Worm (Caenorhabditis elegans) whole organism, L1 larva: ENCODE data around the gene prdx-2.

Source experiments
- C16A3.4 ChIP-seq: fragments of 150-350 bp; optimal IDR thresholded peaks from 2 replicates; lab custom pipeline; 2014; ENCODE audit warnings: missing biosample characterization, missing genetic modification characterization
- F16B12.6 ChIP-seq: fragments of 150-350 bp; optimal IDR thresholded peaks from 2 replicates; lab custom pipeline; 2014; ENCODE audit warnings: missing biosample characterization, missing genetic modification characterization
- Y116A8C.19 ChIP-seq: sonication (generic microtip); optimal IDR thresholded peaks from 2 replicates; lab custom pipeline; 2016; ENCODE audit warnings: missing compliant biosample characterization, missing genetic modification characterization, borderline replicate concordance
- ama-1 ChIP-seq: fragments of 150-350 bp; optimal IDR thresholded peaks from 2 replicates; lab custom pipeline; 2014
- blmp-1 ChIP-seq: fragments of 150-350 bp; optimal IDR thresholded peaks from 2 replicates; lab custom pipeline; 2014; ENCODE audit warnings: missing biosample characterization, missing genetic modification characterization
- ceh-63 ChIP-seq: fragments of 200-800 bp; sonication (Bioruptor generic); optimal IDR thresholded peaks from 2 replicates; lab custom pipeline; 2018; ENCODE audit warnings: mild to moderate bottlenecking, missing genetic modification characterization, missing compliant biosample characterization
- ceh-82 ChIP-seq, 3 experiments: fragments of 150-350 bp in 1 of 3; sonication (generic microtip) in 2 of 3; optimal IDR thresholded peaks; 2 replicates each; lab custom pipeline; 2014 to 2017; ENCODE audit warnings: missing biosample characterization in 3 of 3, missing genetic modification characterization in 3 of 3
- dpl-1 ChIP-seq, 3 experiments: fragments of 150-350 bp in 2 of 3; sonication (generic microtip) in 1 of 3; optimal IDR thresholded peaks; 2 replicates each; lab custom pipeline; 2014 to 2017; ENCODE audit warnings: missing biosample characterization in 3 of 3, missing genetic modification characterization in 3 of 3, missing genetic modification reagents in 3 of 3
- dsc-1 ChIP-seq: sonication (generic microtip); optimal IDR thresholded peaks from 2 replicates; lab custom pipeline; 2016; ENCODE audit warnings: mild to moderate bottlenecking, missing genetic modification characterization, missing compliant biosample characterization
- efl-1 ChIP-seq, 4 experiments: fragments of 150-350 bp; optimal IDR thresholded peaks in 3 of 4; peaks in 1 of 4; 1 replicate in 1 of 4; 2 replicates in 3 of 4; lab custom pipeline; 2014; ENCODE audit warnings: missing biosample characterization in 2 of 4, missing genetic modification characterization in 2 of 4, missing genetic modification reagents in 2 of 4
- egl-13 ChIP-seq: sonication (generic microtip); optimal IDR thresholded peaks from 2 replicates; lab custom pipeline; 2016; ENCODE audit warnings: missing genotype, missing genetic modification reagents, missing genetic modification characterization, missing compliant biosample characterization
- elt-2 ChIP-seq: sonication (generic microtip); optimal IDR thresholded peaks from 2 replicates; lab custom pipeline; 2016; ENCODE audit warnings: missing genetic modification characterization, mild to moderate bottlenecking, inconsistent platforms, missing compliant biosample characterization, missing genetic modification reagents
- elt-3 ChIP-seq, 6 experiments: fragments of 150-350 bp in 1 of 6; sonication (generic microtip); optimal IDR thresholded peaks; 2 replicates each; lab custom pipeline; 2017 to 2018; ENCODE audit warnings: missing biosample characterization in 6 of 6, missing genetic modification characterization in 6 of 6, inconsistent platforms in 1 of 6
- ets-5 ChIP-seq: fragments of 200-800 bp; sonication (Bioruptor generic); IDR thresholded peaks from 2 replicates; pipeline ENCODE4 v1.3.6; 2022; ENCODE audit warnings: missing genetic modification characterization, missing compliant biosample characterization
- fkh-10 ChIP-seq: sonication (generic microtip); optimal IDR thresholded peaks from 2 replicates; lab custom pipeline; 2017; ENCODE audit warnings: missing biosample characterization, missing genetic modification reagents, missing genetic modification characterization
- fkh-4 ChIP-seq: sonication (generic microtip); optimal IDR thresholded peaks from 2 replicates; lab custom pipeline; 2016; ENCODE audit warnings: missing compliant biosample characterization, missing genetic modification characterization, borderline replicate concordance
- fkh-8 ChIP-seq: sonication (generic microtip); optimal IDR thresholded peaks from 2 replicates; lab custom pipeline; 2016; ENCODE audit warnings: mild to moderate bottlenecking, missing genetic modification characterization, missing compliant biosample characterization
- hpl-2 ChIP-seq: fragments of 150-350 bp; optimal IDR thresholded peaks from 2 replicates; lab custom pipeline; 2014; ENCODE audit warnings: missing biosample characterization, missing genetic modification reagents, missing genetic modification characterization
- irx-1 ChIP-seq: sonication (generic microtip); optimal IDR thresholded peaks from 2 replicates; lab custom pipeline; 2016; ENCODE audit warnings: missing genetic modification characterization, missing compliant biosample characterization
- lin-13 ChIP-seq: fragments of 150-350 bp; optimal IDR thresholded peaks from 2 replicates; lab custom pipeline; 2014; ENCODE audit warnings: missing biosample characterization, missing genetic modification reagents, missing genetic modification characterization
- lin-14 ChIP-seq: fragments of 200-800 bp; sonication (Bioruptor generic); optimal IDR thresholded peaks from 2 replicates; lab custom pipeline; 2018; ENCODE audit warnings: mild to moderate bottlenecking, missing genetic modification characterization, moderate library complexity, missing compliant biosample characterization
- lin-39 ChIP-seq: fragments of 150-350 bp; optimal IDR thresholded peaks from 2 replicates; lab custom pipeline; 2014; ENCODE audit warnings: missing biosample characterization, missing genetic modification reagents, missing genetic modification characterization
- lsy-2 ChIP-seq, 2 experiments: fragments of 150-350 bp; optimal IDR thresholded peaks; 2 replicates each; lab custom pipeline; 2014; ENCODE audit warnings: missing biosample characterization in 2 of 2, missing genetic modification characterization in 2 of 2
- mab-9 ChIP-seq: fragments of 200-800 bp; sonication (Bioruptor generic); IDR thresholded peaks from 2 replicates; pipeline ENCODE4 v1.3.6; 2022; ENCODE audit warnings: missing genetic modification reagents, missing genetic modification characterization, missing compliant biosample characterization
- mdl-1 ChIP-seq, 2 experiments: fragments of 150-350 bp; optimal IDR thresholded peaks; 2 replicates each; lab custom pipeline; 2014 to 2017; ENCODE audit warnings: missing biosample characterization in 2 of 2, missing genetic modification characterization in 2 of 2, inconsistent platforms in 1 of 2
- mep-1 ChIP-seq: fragments of 150-350 bp; optimal IDR thresholded peaks from 2 replicates; lab custom pipeline; 2014; ENCODE audit warnings: missing biosample characterization, missing genetic modification characterization
- nhr-20 ChIP-seq: sonication (generic microtip); optimal IDR thresholded peaks from 2 replicates; lab custom pipeline; 2016; ENCODE audit warnings: mild to moderate bottlenecking, missing genetic modification characterization, missing compliant biosample characterization
- nhr-237 ChIP-seq: fragments of 150-350 bp; optimal IDR thresholded peaks from 2 replicates; lab custom pipeline; 2014; ENCODE audit warnings: missing biosample characterization, missing genetic modification characterization
- nhr-47 ChIP-seq: sonication (generic microtip); optimal IDR thresholded peaks from 2 replicates; lab custom pipeline; 2016; ENCODE audit warnings: mild to moderate bottlenecking, missing genetic modification characterization, moderate library complexity, missing compliant biosample characterization
- nhr-71 ChIP-seq: sonication (generic microtip); optimal IDR thresholded peaks from 2 replicates; lab custom pipeline; 2016; ENCODE audit warnings: mild to moderate bottlenecking, missing genetic modification characterization, moderate library complexity, missing compliant biosample characterization
- nhr-76 ChIP-seq: sonication (generic microtip); optimal IDR thresholded peaks from 2 replicates; lab custom pipeline; 2017; ENCODE audit warnings: missing biosample characterization, missing genetic modification characterization
- nhr-77 ChIP-seq: fragments of 150-350 bp; optimal IDR thresholded peaks from 2 replicates; lab custom pipeline; 2014; ENCODE audit warnings: missing biosample characterization, missing genetic modification characterization
- pax-3 ChIP-seq: fragments of 200-800 bp; sonication (Bioruptor generic); optimal IDR thresholded peaks from 2 replicates; lab custom pipeline; 2018; ENCODE audit warnings: mild to moderate bottlenecking, missing genetic modification characterization, moderate library complexity, missing compliant biosample characterization
- rnt-1 ChIP-seq: sonication (generic microtip); optimal IDR thresholded peaks from 2 replicates; lab custom pipeline; 2016; ENCODE audit warnings: mild to moderate bottlenecking, missing genetic modification characterization, moderate library complexity, missing compliant biosample characterization
- skn-1 ChIP-seq: fragments of 150-350 bp; optimal IDR thresholded peaks from 2 replicates; lab custom pipeline; 2014; ENCODE audit warnings: missing biosample characterization, missing genetic modification characterization
- sox-4 ChIP-seq: sonication (generic microtip); optimal IDR thresholded peaks from 2 replicates; lab custom pipeline; 2016; ENCODE audit warnings: missing genetic modification characterization, missing compliant biosample characterization
- sptf-1 ChIP-seq: fragments of 150-350 bp; optimal IDR thresholded peaks from 2 replicates; lab custom pipeline; 2014; ENCODE audit warnings: missing biosample characterization, missing genetic modification characterization
- swsn-7 ChIP-seq: sonication (generic microtip); optimal IDR thresholded peaks from 2 replicates; lab custom pipeline; 2016; ENCODE audit warnings: missing genetic modification characterization, missing compliant biosample characterization
- tbx-2 ChIP-seq: sonication (generic microtip); optimal IDR thresholded peaks from 2 replicates; lab custom pipeline; 2016; ENCODE audit warnings: missing genetic modification characterization, missing compliant biosample characterization
- unc-130 ChIP-seq: fragments of 150-350 bp; optimal IDR thresholded peaks from 2 replicates; lab custom pipeline; 2017; ENCODE audit warnings: missing biosample characterization, missing genetic modification characterization, inconsistent platforms
- unc-30 ChIP-seq: sonication (generic microtip); optimal IDR thresholded peaks from 2 replicates; lab custom pipeline; 2017; ENCODE audit warnings: missing biosample characterization, missing genetic modification characterization
- unc-86 ChIP-seq: sonication (generic microtip); optimal IDR thresholded peaks from 2 replicates; lab custom pipeline; 2016; ENCODE audit warnings: missing genetic modification characterization, missing compliant biosample characterization
- unc-98 ChIP-seq: fragments of 200-800 bp; sonication (Bioruptor generic); IDR thresholded peaks from 2 replicates; pipeline ENCODE4 v1.3.6; 2022; ENCODE audit warnings: missing genetic modification characterization, missing compliant biosample characterization
- xbp-1 ChIP-seq: sonication (generic microtip); optimal IDR thresholded peaks from 2 replicates; lab custom pipeline; 2016; ENCODE audit warnings: missing genetic modification characterization, missing compliant biosample characterization
- zag-1 ChIP-seq: fragments of 150-350 bp; optimal IDR thresholded peaks from 2 replicates; lab custom pipeline; 2014; ENCODE audit warnings: missing biosample characterization, missing genetic modification characterization
- zip-4 ChIP-seq: fragments of 200-800 bp; sonication (Bioruptor generic); optimal IDR thresholded peaks from 2 replicates; lab custom pipeline; 2018; ENCODE audit warnings: mild to moderate bottlenecking, missing genetic modification characterization, moderate library complexity, missing compliant biosample characterization
- ztf-4 ChIP-seq: fragments of 150-350 bp; optimal IDR thresholded peaks from 2 replicates; lab custom pipeline; 2014; ENCODE audit warnings: missing biosample characterization, missing genetic modification characterization

Gene prdx-2

ce11 chrII:5336660-5337494, 41.1 kb upstream of the prdx-2 start (continued):
- peak; percentile 59 for TF ChIP-seq unc-86 (tag; lab: Kevin White, UChicago)
- peak; percentile 87 for TF ChIP-seq nhr-71
- no peak for TF ChIP-seq fkh-4
- no peak for TF ChIP-seq sox-4
- TF ChIP-seq dsc-1 (tag; lab: Kevin White, UChicago), result peak; percentile 46
- no peak for TF ChIP-seq sptf-1 (tag; lab: Kevin White, UChicago)
- peak; percentile 48 for TF ChIP-seq ztf-4 (tag; lab: Kevin White, UChicago)
- peak; percentile 87 for TF ChIP-seq blmp-1
- peak in 2 of 6 experiments; percentile 12 to 55 for TF ChIP-seq elt-3 (tag; optimal IDR thresholded peaks at IDR 0.05; lab: Kevin White, UChicago)
- TF ChIP-seq mab-9 (GFP tag; lab: Robert Waterston, UW), result no peak
- peak; percentile 69 for TF ChIP-seq nhr-77 (tag; lab: Kevin White, UChicago)
- TF ChIP-seq ama-1, result peak; percentile 48
- TF ChIP-seq Y116A8C.19 (tag; lab: Kevin White, UChicago), result no peak

ce11 chrII:5337495-5337840, 40.5 kb upstream of the prdx-2 start:
- TF ChIP-seq lin-14 (GFP tag; lab: Kevin White, UChicago), result peak; percentile 14
- TF ChIP-seq nhr-237 (tag; lab: Kevin White, UChicago), result no peak
- peak; percentile 30 for TF ChIP-seq ceh-63 (GFP tag; lab: Kevin White, UChicago)
- TF ChIP-seq ceh-82 (tag; optimal IDR thresholded peaks at IDR 0.05; lab: Kevin White, UChicago), result no peak
- peak; percentile 29 for TF ChIP-seq mep-1 (tag; lab: Kevin White, UChicago)
- TF ChIP-seq unc-130 (tag; lab: Kevin White, UChicago), result no peak

- TF ChIP-seq rnt-1 (tag; lab: Kevin White, UChicago) (peak; percentile 19), dpl-1 (GFP tag; optimal IDR thresholded peaks at IDR 0.05; lab: Kevin White, UChicago) (peak in 1 of 3 experiments; percentile 15), lin-13 (GFP tag; lab: Kevin White, UChicago) (no peak), unc-30 (tag; lab: Kevin White, UChicago) (no peak), efl-1 (optimal IDR thresholded peaks at IDR 0.05; lab: Kevin White, UChicago) (peak in 1 of 2 experiments; percentile 7), efl-1 (GFP tag; optimal IDR thresholded peaks at IDR 0.05 in 1 of 2; lab: Kevin White, UChicago) (no peak), nhr-71 (peak; percentile 65), nhr-76 (tag; lab: Kevin White, UChicago) (no peak), skn-1 (tag; lab: Kevin White, UChicago) (peak; percentile 76), mdl-1 (tag; optimal IDR thresholded peaks at IDR 0.05; lab: Kevin White, UChicago) (peak in 1 of 2 experiments; percentile 45), unc-98 (GFP tag; lab: Robert Waterston, UW) (no peak), elt-2 (tag; lab: Kevin White, UChicago) (peak; percentile 82), mep-1 (tag; lab: Kevin White, UChicago) (peak; percentile 55), ztf-4 (tag; lab: Kevin White, UChicago) (no peak), xbp-1 (tag; lab: Kevin White, UChicago) (peak; percentile 23), fkh-8 (tag; lab: Kevin White, UChicago) (peak; percentile 48), dsc-1 (tag; lab: Kevin White, UChicago) (no peak), lin-14 (GFP tag; lab: Kevin White, UChicago) (peak; percentile 72), mab-9 (GFP tag; lab: Robert Waterston, UW) (no peak), C16A3.4 (tag; lab: Kevin White, UChicago) (peak; percentile 12), nhr-47 (peak; percentile 32), nhr-20 (tag; lab: Kevin White, UChicago) (peak; percentile 51), ceh-82 (tag; optimal IDR thresholded peaks at IDR 0.05; lab: Kevin White, UChicago) (no peak), irx-1 (tag; lab: Kevin White, UChicago) (no peak), sptf-1 (tag; lab: Kevin White, UChicago) (no peak), zag-1 (tag; lab: Kevin White, UChicago) (no peak), lin-39 (tag; lab: Kevin White, UChicago) (no peak), pax-3 (tag; lab: Kevin White, UChicago) (no peak), ets-5 (GFP tag; lab: Robert Waterston, UW) (no peak), hpl-2 (GFP tag; lab: Kevin White, UChicago) (no peak), F16B12.6 (tag; lab: Kevin White, UChicago) (no peak), blmp-1 (no peak), tbx-2 (tag; lab: Kevin White, UChicago) (no peak), egl-13 (peak; percentile 37), fkh-10 (no peak), swsn-7 (tag; lab: Kevin White, UChicago) (peak; percentile 28), lsy-2 (tag; optimal IDR thresholded peaks at IDR 0.05; lab: Kevin White, UChicago) (peak in 1 of 2 experiments; percentile 51), zip-4 (GFP tag; lab: Kevin White, UChicago) (no peak)
Measured at ce11 chrII:5338301-5338700, 39.7 kb upstream of the prdx-2 start.
